Worm (Caenorhabditis elegans) whole organism, L1 larva: Measurements from ENCODE around the gene lin-3.

Source experiments
- C04F5.9 ChIP-seq: sonication (generic microtip); optimal IDR thresholded peaks from 2 replicates; lab custom pipeline; 2016; ENCODE audit warnings: missing genetic modification characterization, missing compliant biosample characterization
- F16B12.6 ChIP-seq: fragments of 150-350 bp; optimal IDR thresholded peaks from 2 replicates; lab custom pipeline; 2014; ENCODE audit warnings: missing biosample characterization, missing genetic modification characterization
- Y116A8C.19 ChIP-seq: sonication (generic microtip); optimal IDR thresholded peaks from 2 replicates; lab custom pipeline; 2016; ENCODE audit warnings: missing compliant biosample characterization, missing genetic modification characterization, borderline replicate concordance
- aha-1 ChIP-seq: fragments of 150-350 bp; optimal IDR thresholded peaks from 2 replicates; lab custom pipeline; 2014; ENCODE audit warnings: missing biosample characterization, missing genetic modification characterization
- ama-1 ChIP-seq: fragments of 150-350 bp; optimal IDR thresholded peaks from 2 replicates; lab custom pipeline; 2014
- ceh-8 ChIP-seq: fragments of 200-800 bp; sonication (Bioruptor generic); optimal IDR thresholded peaks from 2 replicates; lab custom pipeline; 2018; ENCODE audit warnings: mild to moderate bottlenecking, missing genetic modification characterization, moderate library complexity, missing compliant biosample characterization
- ceh-88 ChIP-seq: fragments of 200-800 bp; sonication (Bioruptor generic); IDR thresholded peaks from 2 replicates; pipeline ENCODE4 v1.3.6; 2022; ENCODE audit warnings: missing genetic modification characterization, missing compliant biosample characterization
- ceh-90 ChIP-seq: sonication (generic microtip); optimal IDR thresholded peaks from 2 replicates; lab custom pipeline; 2016; ENCODE audit warnings: missing genetic modification characterization, missing compliant biosample characterization
- ces-1 ChIP-seq: fragments of 150-350 bp; optimal IDR thresholded peaks from 2 replicates; lab custom pipeline; 2014; ENCODE audit warnings: missing biosample characterization, missing genetic modification reagents, missing genetic modification characterization
- dpl-1 ChIP-seq, 3 experiments: fragments of 150-350 bp in 2 of 3; sonication (generic microtip) in 1 of 3; optimal IDR thresholded peaks; 2 replicates each; lab custom pipeline; 2014 to 2017; ENCODE audit warnings: missing biosample characterization in 3 of 3, missing genetic modification characterization in 3 of 3, missing genetic modification reagents in 3 of 3
- dsc-1 ChIP-seq: sonication (generic microtip); optimal IDR thresholded peaks from 2 replicates; lab custom pipeline; 2016; ENCODE audit warnings: mild to moderate bottlenecking, missing genetic modification characterization, missing compliant biosample characterization
- efl-1 ChIP-seq, 4 experiments: fragments of 150-350 bp; optimal IDR thresholded peaks in 3 of 4; peaks in 1 of 4; 1 replicate in 1 of 4; 2 replicates in 3 of 4; lab custom pipeline; 2014; ENCODE audit warnings: missing biosample characterization in 2 of 4, missing genetic modification characterization in 2 of 4, missing genetic modification reagents in 2 of 4
- egl-13 ChIP-seq: sonication (generic microtip); optimal IDR thresholded peaks from 2 replicates; lab custom pipeline; 2016; ENCODE audit warnings: missing genotype, missing genetic modification reagents, missing genetic modification characterization, missing compliant biosample characterization
- elt-3 ChIP-seq, 6 experiments: fragments of 150-350 bp in 1 of 6; sonication (generic microtip); optimal IDR thresholded peaks; 2 replicates each; lab custom pipeline; 2017 to 2018; ENCODE audit warnings: missing biosample characterization in 6 of 6, missing genetic modification characterization in 6 of 6, inconsistent platforms in 1 of 6
- ets-5 ChIP-seq: fragments of 200-800 bp; sonication (Bioruptor generic); IDR thresholded peaks from 2 replicates; pipeline ENCODE4 v1.3.6; 2022; ENCODE audit warnings: missing genetic modification characterization, missing compliant biosample characterization
- fkh-10 ChIP-seq: sonication (generic microtip); optimal IDR thresholded peaks from 2 replicates; lab custom pipeline; 2017; ENCODE audit warnings: missing biosample characterization, missing genetic modification reagents, missing genetic modification characterization
- fos-1 ChIP-seq: fragments of 150-350 bp; optimal IDR thresholded peaks from 2 replicates; lab custom pipeline; 2014; ENCODE audit warnings: missing biosample characterization, missing genetic modification characterization
- grh-1 ChIP-seq: fragments of 200-800 bp; sonication (Bioruptor generic); IDR thresholded peaks from 2 replicates; pipeline ENCODE4 v1.3.6; 2022; ENCODE audit warnings: missing genetic modification reagents, missing genetic modification characterization, missing compliant biosample characterization
- hlh-17 ChIP-seq: fragments of 200-800 bp; sonication (Bioruptor generic); optimal IDR thresholded peaks from 2 replicates; lab custom pipeline; 2018; ENCODE audit warnings: missing genetic modification characterization, mild to moderate bottlenecking, missing compliant biosample characterization, moderate library complexity, borderline replicate concordance
- irx-1 ChIP-seq: sonication (generic microtip); optimal IDR thresholded peaks from 2 replicates; lab custom pipeline; 2016; ENCODE audit warnings: missing genetic modification characterization, missing compliant biosample characterization
- isw-1 ChIP-seq: fragments of 200-800 bp; sonication (Bioruptor generic); IDR thresholded peaks from 2 replicates; pipeline ENCODE4 v1.3.6; 2022; ENCODE audit warnings: missing genetic modification characterization, missing compliant biosample characterization
- lin-13 ChIP-seq: fragments of 150-350 bp; optimal IDR thresholded peaks from 2 replicates; lab custom pipeline; 2014; ENCODE audit warnings: missing biosample characterization, missing genetic modification reagents, missing genetic modification characterization
- lin-35 ChIP-seq, 2 experiments: fragments of 150-350 bp; optimal IDR thresholded peaks; 2 replicates each; lab custom pipeline; 2014; ENCODE audit warnings: missing biosample characterization in 2 of 2, missing genetic modification characterization in 2 of 2, missing genetic modification reagents in 2 of 2
- lir-3 ChIP-seq: sonication (generic microtip); optimal IDR thresholded peaks from 2 replicates; lab custom pipeline; 2016; ENCODE audit warnings: mild to moderate bottlenecking, missing genetic modification characterization, moderate library complexity, missing compliant biosample characterization; ENCODE audit not compliant: poor library complexity
- mep-1 ChIP-seq: fragments of 150-350 bp; optimal IDR thresholded peaks from 2 replicates; lab custom pipeline; 2014; ENCODE audit warnings: missing biosample characterization, missing genetic modification characterization
- nhr-11 ChIP-seq: fragments of 150-350 bp; optimal IDR thresholded peaks from 2 replicates; lab custom pipeline; 2014; ENCODE audit warnings: missing biosample characterization, missing genetic modification characterization
- nhr-19 ChIP-seq: fragments of 200-800 bp; sonication (Bioruptor generic); conservative IDR thresholded peaks from 2 replicates; pipeline ENCODE4 v1.3.6; 2022; ENCODE audit warnings: missing genetic modification characterization, missing compliant biosample characterization
- nhr-20 ChIP-seq: sonication (generic microtip); optimal IDR thresholded peaks from 2 replicates; lab custom pipeline; 2016; ENCODE audit warnings: mild to moderate bottlenecking, missing genetic modification characterization, missing compliant biosample characterization
- nhr-47 ChIP-seq: sonication (generic microtip); optimal IDR thresholded peaks from 2 replicates; lab custom pipeline; 2016; ENCODE audit warnings: mild to moderate bottlenecking, missing genetic modification characterization, moderate library complexity, missing compliant biosample characterization
- nhr-71 ChIP-seq: sonication (generic microtip); optimal IDR thresholded peaks from 2 replicates; lab custom pipeline; 2016; ENCODE audit warnings: mild to moderate bottlenecking, missing genetic modification characterization, moderate library complexity, missing compliant biosample characterization
- nhr-76 ChIP-seq: sonication (generic microtip); optimal IDR thresholded peaks from 2 replicates; lab custom pipeline; 2017; ENCODE audit warnings: missing biosample characterization, missing genetic modification characterization
- nhr-77 ChIP-seq: fragments of 150-350 bp; optimal IDR thresholded peaks from 2 replicates; lab custom pipeline; 2014; ENCODE audit warnings: missing biosample characterization, missing genetic modification characterization
- nhr-90 ChIP-seq: sonication (generic microtip); optimal IDR thresholded peaks from 2 replicates; lab custom pipeline; 2016; ENCODE audit warnings: mild to moderate bottlenecking, missing genetic modification characterization, missing compliant biosample characterization; ENCODE audit not compliant: poor library complexity
- pag-3 ChIP-seq: sonication (generic microtip); optimal IDR thresholded peaks from 2 replicates; lab custom pipeline; 2017; ENCODE audit warnings: missing genetic modification characterization, mild to moderate bottlenecking, missing compliant biosample characterization, antibody characterized with exemption, borderline replicate concordance; ENCODE audit not compliant: insufficient read depth
- pax-3 ChIP-seq: fragments of 200-800 bp; sonication (Bioruptor generic); optimal IDR thresholded peaks from 2 replicates; lab custom pipeline; 2018; ENCODE audit warnings: mild to moderate bottlenecking, missing genetic modification characterization, moderate library complexity, missing compliant biosample characterization
- pqm-1 ChIP-seq: sonication (generic microtip); optimal IDR thresholded peaks from 3 replicates; lab custom pipeline; 2017; ENCODE audit warnings: missing biosample characterization, missing genetic modification characterization
- rnt-1 ChIP-seq: sonication (generic microtip); optimal IDR thresholded peaks from 2 replicates; lab custom pipeline; 2016; ENCODE audit warnings: mild to moderate bottlenecking, missing genetic modification characterization, moderate library complexity, missing compliant biosample characterization
- snpc-4 ChIP-seq: fragments of 150-350 bp; optimal IDR thresholded peaks from 2 replicates; lab custom pipeline; 2014; ENCODE audit warnings: missing biosample characterization, missing genetic modification characterization
- snu-23 ChIP-seq: sonication (generic microtip); optimal IDR thresholded peaks from 2 replicates; lab custom pipeline; 2016; ENCODE audit warnings: missing genetic modification characterization, missing compliant biosample characterization
- tbx-2 ChIP-seq: sonication (generic microtip); optimal IDR thresholded peaks from 2 replicates; lab custom pipeline; 2016; ENCODE audit warnings: missing genetic modification characterization, missing compliant biosample characterization
- unc-30 ChIP-seq: sonication (generic microtip); optimal IDR thresholded peaks from 2 replicates; lab custom pipeline; 2017; ENCODE audit warnings: missing biosample characterization, missing genetic modification characterization
- unc-62 ChIP-seq: fragments of 150-350 bp; optimal IDR thresholded peaks from 2 replicates; lab custom pipeline; 2014; ENCODE audit warnings: missing biosample characterization, missing genetic modification reagents, missing genetic modification characterization
- unc-86 ChIP-seq: sonication (generic microtip); optimal IDR thresholded peaks from 2 replicates; lab custom pipeline; 2016; ENCODE audit warnings: missing genetic modification characterization, missing compliant biosample characterization
- unc-98 ChIP-seq: fragments of 200-800 bp; sonication (Bioruptor generic); IDR thresholded peaks from 2 replicates; pipeline ENCODE4 v1.3.6; 2022; ENCODE audit warnings: missing genetic modification characterization, missing compliant biosample characterization
- vab-15 ChIP-seq: sonication (generic microtip); optimal IDR thresholded peaks from 2 replicates; lab custom pipeline; 2017; ENCODE audit warnings: missing genotype, mild to moderate bottlenecking, missing genetic modification characterization, missing compliant biosample characterization
- zag-1 ChIP-seq: fragments of 150-350 bp; optimal IDR thresholded peaks from 2 replicates; lab custom pipeline; 2014; ENCODE audit warnings: missing biosample characterization, missing genetic modification characterization
- ztf-11 ChIP-seq, 2 experiments: sonication (generic microtip); optimal IDR thresholded peaks; 2 replicates each; lab custom pipeline; 2016 to 2017; ENCODE audit warnings: missing genetic modification characterization in 2 of 2, missing biosample characterization in 1 of 2, missing compliant biosample characterization in 1 of 2
- ztf-4 ChIP-seq: fragments of 150-350 bp; optimal IDR thresholded peaks from 2 replicates; lab custom pipeline; 2014; ENCODE audit warnings: missing biosample characterization, missing genetic modification characterization

The lin-3 gene

DNA sequence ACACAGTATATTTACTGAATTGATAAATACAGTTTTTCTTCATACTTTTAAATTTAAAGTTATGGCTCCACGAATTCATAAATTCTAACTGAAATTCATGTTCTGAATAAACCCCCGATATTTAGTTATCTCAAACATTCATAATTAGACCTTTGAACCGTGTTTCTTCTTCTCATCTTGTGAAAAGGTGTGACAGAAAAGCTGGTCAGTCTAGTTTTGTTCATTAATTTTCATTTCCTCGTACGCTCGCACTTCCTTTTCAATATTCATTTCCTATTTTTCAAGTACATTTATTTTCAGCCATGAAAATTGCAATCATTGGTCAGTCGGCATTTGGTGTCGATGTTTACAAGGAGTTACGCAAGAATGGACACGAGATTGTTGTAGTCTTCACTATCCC lies 31.8 kb upstream of the lin-3 start, which contains the start of gene alh-3:
TSS of gene alh-3 (plus strand) at position 301 of the 400 bp plus-strand sequence.
- TF ChIP-seq dsc-1 (no peak), F16B12.6 (tag; lab: Kevin White, UChicago) (no peak), rnt-1 (no peak), efl-1 (optimal IDR thresholded peaks at IDR 0.05; lab: Kevin White, UChicago) (no peak), efl-1 (GFP tag; optimal IDR thresholded peaks at IDR 0.05 in 1 of 2; lab: Kevin White, UChicago) (no peak), unc-30 (tag; lab: Kevin White, UChicago) (no peak), snpc-4 (tag; lab: Kevin White, UChicago) (no peak), irx-1 (no peak), nhr-20 (tag; lab: Kevin White, UChicago) (no peak)

DNA sequence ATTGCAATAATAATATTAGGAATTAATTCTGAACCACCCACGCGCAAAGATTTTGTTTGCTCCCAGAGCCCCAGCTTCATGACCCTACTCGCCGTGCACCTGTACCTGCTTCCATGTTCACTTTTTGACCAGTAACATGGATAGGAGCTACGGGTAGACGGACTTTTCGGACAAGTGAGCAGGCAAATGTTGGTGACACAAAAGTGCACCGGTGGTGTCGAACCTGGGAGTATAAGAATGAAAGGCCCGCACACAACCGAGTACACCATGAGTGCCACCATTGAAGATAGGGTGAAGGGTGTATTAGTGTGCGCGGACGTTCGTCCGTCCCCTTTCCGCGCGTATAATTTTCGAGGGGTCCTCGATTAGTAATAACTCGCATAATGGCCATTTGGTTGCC lies 28.2 kb upstream of the lin-3 start:
- TF ChIP-seq rnt-1 (peak; percentile 28), nhr-19 (GFP tag; lab: Robert Waterston, UW) (peak; percentile 23), ztf-4 (tag; lab: Kevin White, UChicago) (peak; percentile 1), lin-13 (GFP tag; lab: Kevin White, UChicago) (no peak), fkh-10 (GFP tag; lab: Kevin White, UChicago) (no peak), vab-15 (tag; lab: Kevin White, UChicago) (no peak), unc-98 (GFP tag; lab: Robert Waterston, UW) (no peak), tbx-2 (tag; lab: Kevin White, UChicago) (no peak), snpc-4 (tag; lab: Kevin White, UChicago) (no peak), ama-1 (lab: Kevin White, UChicago) (peak; percentile 64), unc-86 (no peak), ceh-90 (tag; lab: Kevin White, UChicago) (no peak), mep-1 (peak; percentile 18), grh-1 (0 out of 2 replicates have a peak, but pooled peaks have one; percentile 8), nhr-47 (tag; lab: Kevin White, UChicago) (peak; percentile 14)

DNA sequence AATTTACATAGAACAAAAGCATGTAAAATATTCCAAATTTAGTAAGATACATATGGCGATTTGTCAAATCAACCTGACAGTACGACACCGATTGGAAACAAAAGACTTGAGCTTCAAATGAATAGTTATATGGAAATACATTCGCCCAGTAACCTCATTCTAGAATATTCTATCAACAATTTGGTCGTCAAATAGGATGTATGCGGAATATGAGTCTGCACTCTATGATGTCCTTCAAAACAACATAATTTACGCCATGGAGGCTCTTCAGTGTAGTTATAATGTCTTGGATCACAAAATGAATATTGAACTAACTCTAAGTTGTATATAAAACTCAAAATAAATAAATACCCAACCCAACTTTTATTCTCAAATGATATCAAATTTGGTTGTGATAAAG lies 27.5 kb upstream of the lin-3 start:
- TF ChIP-seq Y116A8C.19 (no peak), elt-3 (tag; optimal IDR thresholded peaks at IDR 0.05; lab: Kevin White, UChicago) (no peak), unc-62 (GFP tag; lab: Kevin White, UChicago) (no peak), nhr-47 (tag; lab: Kevin White, UChicago) (peak; percentile 50), C04F5.9 (tag; lab: Kevin White, UChicago) (no peak), F16B12.6 (tag; lab: Kevin White, UChicago) (peak; percentile 80), ztf-4 (tag; lab: Kevin White, UChicago) (peak; percentile 38), ceh-88 (GFP tag; lab: Robert Waterston, UW) (no peak), ceh-8 (GFP tag; lab: Kevin White, UChicago) (no peak), isw-1 (GFP tag; lab: Robert Waterston, UW) (0 out of 2 replicates have a peak, but pooled peaks have one; percentile 9), ztf-11 (tag; optimal IDR thresholded peaks at IDR 0.05; lab: Kevin White, UChicago) (peak in 1 of 2 experiments; percentile 42), ama-1 (lab: Kevin White, UChicago) (no peak), egl-13 (peak; percentile 10), nhr-11 (no peak), dpl-1 (GFP tag; optimal IDR thresholded peaks at IDR 0.05; lab: Kevin White, UChicago) (peak in 2 of 3 experiments; percentile 28 to 36), lir-3 (tag; lab: Kevin White, UChicago) (no peak), ets-5 (GFP tag; lab: Robert Waterston, UW) (no peak), lin-35 (GFP tag; optimal IDR thresholded peaks at IDR 0.05; lab: Kevin White, UChicago) (peak; percentile 35 to 61), zag-1 (tag; lab: Kevin White, UChicago) (no peak), hlh-17 (GFP tag; lab: Kevin White, UChicago) (no peak), pax-3 (peak; percentile 1), snu-23 (GFP tag; lab: Kevin White, UChicago) (peak; percentile 66), pag-3 (tag; lab: Kevin White, UChicago) (no peak), ces-1 (GFP tag; lab: Kevin White, UChicago) (no peak), nhr-90 (tag; lab: Kevin White, UChicago) (no peak), fkh-10 (GFP tag; lab: Kevin White, UChicago) (no peak), pqm-1 (no peak), tbx-2 (tag; lab: Kevin White, UChicago) (no peak), nhr-76 (tag; lab: Kevin White, UChicago) (no peak), fos-1 (tag; lab: Kevin White, UChicago) (no peak), nhr-71 (tag; lab: Kevin White, UChicago) (peak; percentile 65), nhr-77 (tag; lab: Kevin White, UChicago) (no peak), aha-1 (no peak)
